Worm (Caenorhabditis elegans) whole organism, L4 larva: ENCODE data around the gene K02G10.15.

Experiments
- F10B5.3 ChIP-seq: sonication (generic microtip); optimal IDR thresholded peaks from 2 replicates; lab custom pipeline; 2016; ENCODE audit warnings: mild to moderate bottlenecking, missing genetic modification characterization, missing compliant biosample characterization
- F26F4.8 ChIP-seq: fragments of 200-800 bp; sonication (Bioruptor generic); conservative IDR thresholded peaks from 2 replicates; pipeline ENCODE4 v1.3.6; 2022; ENCODE audit warnings: missing genetic modification characterization, missing compliant biosample characterization
- F37D6.2 ChIP-seq: sonication (generic microtip); optimal IDR thresholded peaks from 2 replicates; lab custom pipeline; 2016; ENCODE audit warnings: mild to moderate bottlenecking, missing genetic modification characterization, missing compliant biosample characterization
- F49E8.2 ChIP-seq: sonication (generic microtip); optimal IDR thresholded peaks from 2 replicates; lab custom pipeline; 2016; ENCODE audit warnings: missing compliant biosample characterization, mild to moderate bottlenecking, missing genetic modification characterization, borderline replicate concordance
- R02D3.7 ChIP-seq: fragments of 150-350 bp; sonication (generic microtip); optimal IDR thresholded peaks from 3 replicates; lab custom pipeline; 2014; ENCODE audit warnings: missing biosample characterization, missing genetic modification characterization
- T20F7.1 ChIP-seq: fragments of 200-800 bp; sonication (Bioruptor generic); optimal IDR thresholded peaks from 2 replicates; lab custom pipeline; 2018; ENCODE audit warnings: mild to moderate bottlenecking, missing genetic modification characterization, missing compliant biosample characterization
- Y5F2A.4 ChIP-seq: fragments of 200-800 bp; sonication (Bioruptor generic); optimal IDR thresholded peaks from 2 replicates; lab custom pipeline; 2018; ENCODE audit warnings: mild to moderate bottlenecking, missing genetic modification characterization, missing compliant biosample characterization
- aly-2 ChIP-seq: sonication (generic microtip); optimal IDR thresholded peaks from 2 replicates; lab custom pipeline; 2018; ENCODE audit warnings: missing biosample characterization, missing genetic modification characterization
- ceh-32 ChIP-seq: sonication (generic microtip); optimal IDR thresholded peaks from 2 replicates; lab custom pipeline; 2016; ENCODE audit warnings: mild to moderate bottlenecking, missing genetic modification characterization, missing compliant biosample characterization; ENCODE audit not compliant: poor library complexity
- ceh-62 ChIP-seq: sonication (generic microtip); optimal IDR thresholded peaks from 2 replicates; lab custom pipeline; 2017; ENCODE audit warnings: missing biosample characterization, missing genetic modification characterization
- ceh-82 ChIP-seq: sonication (generic microtip); optimal IDR thresholded peaks from 2 replicates; lab custom pipeline; 2017; ENCODE audit warnings: missing biosample characterization, missing genetic modification characterization
- ces-1 ChIP-seq: fragments of 150-350 bp; sonication (generic microtip); optimal IDR thresholded peaks from 4 replicates; lab custom pipeline; 2014; ENCODE audit warnings: missing biosample characterization, missing genetic modification reagents, missing genetic modification characterization
- daf-12 ChIP-seq: fragments of 150-350 bp; optimal IDR thresholded peaks from 2 replicates; lab custom pipeline; 2014; ENCODE audit warnings: missing biosample characterization, missing genetic modification reagents, missing genetic modification characterization
- daf-16 ChIP-seq, 3 experiments: sonication (generic microtip); optimal IDR thresholded peaks; 2 replicates each; lab custom pipeline; 2016 to 2017; ENCODE audit warnings: missing genetic modification characterization in 3 of 3, missing genetic modification reagents in 3 of 3, mild to moderate bottlenecking in 2 of 3, missing compliant biosample characterization in 2 of 3, missing biosample characterization in 1 of 3, moderate library complexity in 1 of 3
- daf-8 ChIP-seq: fragments of 200-800 bp; sonication (Bioruptor generic); IDR thresholded peaks from 2 replicates; pipeline ENCODE4 v1.3.6; 2022; ENCODE audit warnings: missing genetic modification characterization, missing compliant biosample characterization
- dmd-9 ChIP-seq: fragments of 200-800 bp; sonication (Bioruptor generic); IDR thresholded peaks from 2 replicates; pipeline ENCODE4 v1.3.6; 2022; ENCODE audit warnings: missing genetic modification reagents, missing genetic modification characterization, missing compliant biosample characterization
- dve-1 ChIP-seq: sonication (generic microtip); optimal IDR thresholded peaks from 2 replicates; lab custom pipeline; 2017; ENCODE audit warnings: antibody characterized with exemption, mild to moderate bottlenecking, missing genetic modification characterization, missing compliant biosample characterization; ENCODE audit not compliant: insufficient read depth
- egl-43 ChIP-seq: fragments of 200-800 bp; sonication (Bioruptor generic); IDR thresholded peaks from 2 replicates; pipeline ENCODE4 v1.3.6; 2022; ENCODE audit warnings: missing genetic modification reagents, missing genetic modification characterization, missing compliant biosample characterization
- fos-1 ChIP-seq: fragments of 150-350 bp; optimal IDR thresholded peaks from 2 replicates; lab custom pipeline; 2014; ENCODE audit warnings: missing biosample characterization, missing genetic modification characterization
- hlh-30 ChIP-seq: sonication (generic microtip); optimal IDR thresholded peaks from 2 replicates; lab custom pipeline; 2017; ENCODE audit warnings: antibody characterized with exemption, mild to moderate bottlenecking, missing genetic modification characterization, missing compliant biosample characterization; ENCODE audit not compliant: insufficient read depth
- hmg-1.1 ChIP-seq: fragments of 200-800 bp; sonication (Bioruptor generic); IDR thresholded peaks from 2 replicates; pipeline ENCODE4 v1.3.6; 2022; ENCODE audit warnings: missing genetic modification reagents, missing genetic modification characterization, missing compliant biosample characterization
- jun-1 ChIP-seq: fragments of 150-350 bp; optimal IDR thresholded peaks from 2 replicates; lab custom pipeline; 2014; ENCODE audit warnings: missing biosample characterization, missing genetic modification reagents, missing genetic modification characterization
- lim-7 ChIP-seq: fragments of 200-800 bp; sonication (Bioruptor generic); IDR thresholded peaks from 2 replicates; pipeline ENCODE4 v1.3.6; 2022; ENCODE audit warnings: missing genetic modification characterization, missing compliant biosample characterization
- lin-13 ChIP-seq: fragments of 150-350 bp; optimal IDR thresholded peaks from 2 replicates; lab custom pipeline; 2014; ENCODE audit warnings: missing biosample characterization, missing genetic modification reagents, missing genetic modification characterization
- lin-29 ChIP-seq: fragments of 200-800 bp; sonication (Bioruptor generic); IDR thresholded peaks from 2 replicates; pipeline ENCODE4 v1.3.6; 2022; ENCODE audit warnings: missing genetic modification reagents, missing genetic modification characterization, missing compliant biosample characterization
- lir-3 ChIP-seq: sonication (generic microtip); optimal IDR thresholded peaks from 2 replicates; lab custom pipeline; 2016; ENCODE audit warnings: mild to moderate bottlenecking, missing genetic modification characterization, missing compliant biosample characterization
- madf-9 ChIP-seq: fragments of 200-800 bp; sonication (Bioruptor generic); conservative IDR thresholded peaks from 2 replicates; pipeline ENCODE4 v1.3.6; 2022; ENCODE audit warnings: missing genetic modification reagents, missing genetic modification characterization, missing compliant biosample characterization
- mdl-1 ChIP-seq, 2 experiments: fragments of 150-350 bp in 1 of 2; sonication (generic microtip) in 1 of 2; optimal IDR thresholded peaks; 2 replicates each; lab custom pipeline; 2014 to 2017; ENCODE audit warnings: missing biosample characterization in 2 of 2, missing genetic modification characterization in 2 of 2
- mes-2 ChIP-seq: sonication (generic microtip); optimal IDR thresholded peaks from 2 replicates; lab custom pipeline; 2016; ENCODE audit warnings: missing genotype, mild to moderate bottlenecking, missing genetic modification characterization, missing compliant biosample characterization; ENCODE audit not compliant: poor library complexity, severe bottlenecking
- nhr-10 ChIP-seq: fragments of 150-350 bp; optimal IDR thresholded peaks from 2 replicates; lab custom pipeline; 2014; ENCODE audit warnings: missing biosample characterization, missing genetic modification characterization
- nhr-102 ChIP-seq: sonication (generic microtip); optimal IDR thresholded peaks from 2 replicates; lab custom pipeline; 2016; ENCODE audit warnings: mild to moderate bottlenecking, missing genetic modification characterization, moderate library complexity, missing compliant biosample characterization
- nhr-11 ChIP-seq: fragments of 150-350 bp; optimal IDR thresholded peaks from 2 replicates; lab custom pipeline; 2014; ENCODE audit warnings: missing biosample characterization, missing genetic modification characterization
- nhr-237 ChIP-seq: sonication (generic microtip); optimal IDR thresholded peaks from 2 replicates; lab custom pipeline; 2017; ENCODE audit warnings: missing biosample characterization, missing genetic modification characterization
- nhr-25 ChIP-seq: sonication (generic microtip); optimal IDR thresholded peaks from 2 replicates; lab custom pipeline; 2017; ENCODE audit warnings: missing genetic modification characterization, mild to moderate bottlenecking, missing compliant biosample characterization, antibody characterized with exemption, moderate library complexity, borderline replicate concordance; ENCODE audit not compliant: insufficient read depth
- nhr-48 ChIP-seq: sonication (generic microtip); optimal IDR thresholded peaks from 2 replicates; lab custom pipeline; 2016; ENCODE audit warnings: mild to moderate bottlenecking, missing genetic modification characterization, missing compliant biosample characterization
- nhr-6 ChIP-seq: fragments of 150-350 bp; optimal IDR thresholded peaks from 2 replicates; lab custom pipeline; 2014; ENCODE audit warnings: missing biosample characterization, missing genetic modification characterization
- nhr-77 ChIP-seq: fragments of 150-350 bp; optimal IDR thresholded peaks from 2 replicates; lab custom pipeline; 2014; ENCODE audit warnings: missing biosample characterization, missing genetic modification characterization
- pha-4 ChIP-seq, 2 experiments: fragments of 150-350 bp in 1 of 2; fragments of 200-800 bp in 1 of 2; sonication (Bioruptor generic) in 1 of 2; IDR thresholded peaks in 1 of 2; optimal IDR thresholded peaks in 1 of 2; 2 replicates each; pipeline versions ENCODE4 v1.3.6 to Lab custom; 2014 to 2022; ENCODE audit warnings: missing genetic modification characterization in 2 of 2, missing genetic modification reagents in 2 of 2, missing biosample characterization in 1 of 2, missing compliant biosample characterization in 1 of 2
- php-3 ChIP-seq: fragments of 200-800 bp; sonication (Bioruptor generic); IDR thresholded peaks from 2 replicates; pipeline ENCODE4 v1.3.6; 2022; ENCODE audit warnings: missing genetic modification reagents, missing genetic modification characterization, missing compliant biosample characterization
- pqm-1 ChIP-seq: sonication (generic microtip); optimal IDR thresholded peaks from 2 replicates; lab custom pipeline; 2017; ENCODE audit warnings: missing biosample characterization, missing genetic modification characterization
- rbr-2 ChIP-seq: sonication (generic microtip); optimal IDR thresholded peaks from 2 replicates; lab custom pipeline; 2016; ENCODE audit warnings: missing genotype, missing genetic modification characterization, missing compliant biosample characterization
- sdz-12 ChIP-seq: fragments of 200-800 bp; sonication (Bioruptor generic); optimal IDR thresholded peaks from 2 replicates; lab custom pipeline; 2018; ENCODE audit warnings: mild to moderate bottlenecking, missing genetic modification characterization, missing compliant biosample characterization
- snpc-1.2 ChIP-seq: fragments of 200-800 bp; sonication (Bioruptor generic); IDR thresholded peaks from 2 replicates; pipeline ENCODE4 v1.3.6; 2022; ENCODE audit warnings: missing genetic modification reagents, missing genetic modification characterization, missing compliant biosample characterization
- spr-1 ChIP-seq: sonication (generic microtip); optimal IDR thresholded peaks from 2 replicates; lab custom pipeline; 2016; ENCODE audit warnings: mild to moderate bottlenecking, missing genetic modification characterization, missing compliant biosample characterization
- spr-3 ChIP-seq: fragments of 200-800 bp; sonication (Bioruptor generic); optimal IDR thresholded peaks from 2 replicates; lab custom pipeline; 2018; ENCODE audit warnings: mild to moderate bottlenecking, missing genetic modification characterization, missing compliant biosample characterization
- tra-1 ChIP-seq: fragments of 200-800 bp; sonication (Bioruptor generic); IDR thresholded peaks from 2 replicates; pipeline ENCODE4 v1.3.6; 2022; ENCODE audit warnings: missing genetic modification reagents, missing genetic modification characterization, missing compliant biosample characterization
- unc-62 ChIP-seq, 3 experiments: fragments of 150-350 bp in 1 of 3; sonication (generic microtip); optimal IDR thresholded peaks in 2 of 3; peaks in 1 of 3; 1 replicate in 1 of 3; 2 replicates in 2 of 3; lab custom pipeline; 2014 to 2017; ENCODE audit warnings: missing biosample characterization in 3 of 3, missing genetic modification characterization in 3 of 3, missing genetic modification reagents in 3 of 3, missing genotype in 1 of 3
- zip-2 ChIP-seq: fragments of 150-350 bp; optimal IDR thresholded peaks from 2 replicates; lab custom pipeline; 2014; ENCODE audit warnings: missing biosample characterization, missing genetic modification characterization

The K02G10.15 gene

DNA sequence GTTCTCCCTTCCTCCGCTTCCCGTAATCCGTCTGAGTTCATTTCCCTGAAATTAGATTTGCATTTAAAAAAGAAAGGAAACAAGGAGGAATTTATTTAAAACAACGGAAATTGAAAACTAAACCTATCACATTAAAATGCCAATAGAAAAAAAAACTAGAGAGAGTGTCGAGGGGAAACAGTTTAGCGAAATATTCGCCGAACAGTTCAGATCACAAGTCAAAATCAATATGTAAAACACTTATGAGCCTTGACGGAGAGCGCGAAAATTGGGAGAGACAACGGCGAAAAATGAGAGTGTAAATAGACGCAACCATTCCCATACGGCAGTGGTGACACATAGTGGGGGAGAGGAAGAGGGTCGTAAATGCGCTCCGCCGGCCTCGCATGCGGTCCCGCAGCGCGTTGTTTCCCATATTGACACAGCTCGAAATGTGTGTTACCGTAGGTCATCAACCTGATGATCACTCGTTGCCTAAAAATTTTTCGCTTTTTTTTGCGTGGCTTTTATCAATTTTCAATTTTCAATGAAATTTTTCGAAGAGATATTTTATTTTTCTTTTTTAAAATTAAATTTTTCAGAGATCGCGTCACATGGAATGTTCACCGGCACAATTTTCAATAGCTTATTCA is 29.3 kb upstream of the K02G10.15 start, which contains the start of the genes dnj-14 and glit-1 (continued):
- TF ChIP-seq nhr-25 (tag; lab: Kevin White, UChicago) (peak; percentile 80), lir-3 (tag; lab: Kevin White, UChicago) (no peak), nhr-102 (peak; percentile 64), nhr-6 (tag; lab: Kevin White, UChicago) (peak; percentile 82), aly-2 (tag; lab: Kevin White, UChicago) (no peak), ces-1 (GFP tag; lab: Kevin White, UChicago) (no peak), nhr-48 (peak; percentile 60), rbr-2 (peak; percentile 88), F49E8.2 (no peak), Y5F2A.4 (GFP tag; lab: Kevin White, UChicago) (no peak), madf-9 (peak; percentile 72), ceh-32 (no peak), dve-1 (tag; lab: Kevin White, UChicago) (peak; percentile 92), jun-1 (tag; lab: Kevin White, UChicago) (peak; percentile 76), F37D6.2 (tag; lab: Kevin White, UChicago) (peak; percentile 57), nhr-77 (tag; lab: Kevin White, UChicago) (peak; percentile 95), F26F4.8 (GFP tag; lab: Robert Waterston, UW) (no peak), egl-43 (GFP tag; lab: Robert Waterston, UW) (peak; percentile 66; the same call in 1 of the 2 replicates), lin-13 (GFP tag; lab: Kevin White, UChicago) (peak; percentile 87), fos-1 (no peak), lin-29 (no peak), spr-1 (tag; lab: Kevin White, UChicago) (peak; percentile 49), nhr-237 (tag; lab: Kevin White, UChicago) (no peak), daf-8 (GFP tag; lab: Robert Waterston, UW) (no peak), daf-12 (tag; lab: Kevin White, UChicago) (no peak), zip-2 (tag; lab: Kevin White, UChicago) (no peak), unc-62 (GFP tag; optimal IDR thresholded peaks at IDR 0.05 in 1 of 2; lab: Kevin White, UChicago) (peak in 1 of 2 experiments; percentile 86), unc-62 (tag; optimal IDR thresholded peaks at IDR 0.05; lab: Kevin White, UChicago) (no peak), pqm-1 (no peak), mdl-1 (tag; optimal IDR thresholded peaks at IDR 0.05; lab: Kevin White, UChicago) (peak; percentile 21 to 91), dmd-9 (peak; percentile 57; the same call in 1 of the 2 replicates), R02D3.7 (tag; lab: Kevin White, UChicago) (no peak), ceh-62 (tag; lab: Kevin White, UChicago) (no peak), php-3 (GFP tag; lab: Robert Waterston, UW) (peak; percentile 89), daf-16 (GFP tag; optimal IDR thresholded peaks at IDR 0.05; lab: Kevin White, UChicago) (peak; percentile 33 to 46), daf-16 (tag; optimal IDR thresholded peaks at IDR 0.05; lab: Kevin White, UChicago) (peak; percentile 96), nhr-11 (tag; lab: Kevin White, UChicago) (peak; percentile 88), lim-7 (GFP tag; lab: Robert Waterston, UW) (0 out of 2 replicates have a peak, but pooled peaks have one; percentile 11), ceh-82 (tag; lab: Kevin White, UChicago) (no peak), nhr-10 (tag; lab: Kevin White, UChicago) (peak; percentile 50), F10B5.3 (peak; percentile 29), T20F7.1 (GFP tag; lab: Kevin White, UChicago) (peak; percentile 76), hmg-1.1 (peak; percentile 88), snpc-1.2 (GFP tag; lab: Robert Waterston, UW) (no peak), hlh-30 (peak; percentile 96), pha-4 (GFP tag; IDR thresholded peaks at IDR 0.05; lab: Robert Waterston, UW) (peak; percentile 71), pha-4 (tag; optimal IDR thresholded peaks at IDR 0.05; lab: Kevin White, UChicago) (no peak), mes-2 (tag; lab: Kevin White, UChicago) (peak; percentile 90), sdz-12 (GFP tag; lab: Kevin White, UChicago) (no peak), tra-1 (0 out of 2 replicates have a peak, but pooled peaks have one; percentile 39), spr-3 (no peak)
